Worm (Caenorhabditis elegans): ENCODE data around the gene F11E6.4.

F11E6.4 gene

ce11 chrIV:17441260-17441659 lies 28.9 kb downstream of the F11E6.4 start:
- TF ChIP-seq zip-11 (GFP tag; IDR thresholded peaks at IDR 0.05), result no peak
- peak; percentile 60 for TF ChIP-seq hlh-30 (tag; optimal IDR thresholded peaks at IDR 0.05; ENCODE audit: insufficient read depth)
- peak in 1 of 2 experiments; percentile 52 for TF ChIP-seq mdl-1 (tag; optimal IDR thresholded peaks at IDR 0.05)
- TF ChIP-seq dve-1 (tag; optimal IDR thresholded peaks at IDR 0.05; ENCODE audit: insufficient read depth), result peak; percentile 51
- TF ChIP-seq daf-16 (GFP tag; optimal IDR thresholded peaks at IDR 0.05), result no peak
- peak; percentile 46 for TF ChIP-seq daf-16 (tag; optimal IDR thresholded peaks at IDR 0.05)

ce11 chrIV:17440417-17440816 lies 29.7 kb downstream of the F11E6.4 start, which contains the start of gene F08A7.1:
F08A7.1 (plus strand) TSS chrIV:17440607.
- TF ChIP-seq nhr-28 (tag; optimal IDR thresholded peaks at IDR 0.05) (peak; percentile 67), unc-39 (tag; optimal IDR thresholded peaks at IDR 0.05) (no peak), F37D6.2 (tag; optimal IDR thresholded peaks at IDR 0.05) (no peak), Y5F2A.4 (GFP tag; optimal IDR thresholded peaks at IDR 0.05) (no peak), egl-43 (GFP tag; IDR thresholded peaks at IDR 0.05) (no peak), ztf-7 (tag; optimal IDR thresholded peaks at IDR 0.05) (no peak), hlh-11 (tag; optimal IDR thresholded peaks at IDR 0.05) (peak; percentile 24), mes-2 (tag; optimal IDR thresholded peaks at IDR 0.05; ENCODE audit: poor library complexity, severe bottlenecking) (no peak), attf-4 (tag; optimal IDR thresholded peaks at IDR 0.05) (no peak), lin-29 (GFP tag; IDR thresholded peaks at IDR 0.05) (no peak), jun-1 (tag; optimal IDR thresholded peaks at IDR 0.05) (no peak), php-3 (GFP tag; IDR thresholded peaks at IDR 0.05) (peak; percentile 64), pqm-1 (tag; optimal IDR thresholded peaks at IDR 0.05) (peak; percentile 72), gei-8 (GFP tag; optimal IDR thresholded peaks at IDR 0.05) (no peak), nhr-25 (tag; optimal IDR thresholded peaks at IDR 0.05; ENCODE audit: borderline replicate concordance, insufficient read depth) (no peak), F26F4.8 (GFP tag; conservative IDR thresholded peaks at IDR 0.05) (no peak), daf-8 (GFP tag; IDR thresholded peaks at IDR 0.05) (no peak), zip-11 (GFP tag; IDR thresholded peaks at IDR 0.05) (no peak), nhr-111 (GFP tag; optimal IDR thresholded peaks at IDR 0.05) (no peak), Y105C5A.15 (GFP tag; IDR thresholded peaks at IDR 0.05) (no peak), cey-2 (tag; optimal IDR thresholded peaks at IDR 0.05; ENCODE audit: borderline replicate concordance, insufficient read depth) (no peak), ceh-20 (GFP tag; IDR thresholded peaks at IDR 0.05) (no peak), snpc-1.2 (GFP tag; IDR thresholded peaks at IDR 0.05) (no peak), daf-16 (GFP tag; optimal IDR thresholded peaks at IDR 0.05) (no peak), daf-16 (tag; optimal IDR thresholded peaks at IDR 0.05) (peak; percentile 48), nhr-77 (tag; optimal IDR thresholded peaks at IDR 0.05) (peak; percentile 0), hmg-1.1 (GFP tag; IDR thresholded peaks at IDR 0.05) (no peak), ces-1 (GFP tag; optimal IDR thresholded peaks at IDR 0.05) (no peak), aly-2 (tag; optimal IDR thresholded peaks at IDR 0.05) (no peak), egl-27 (tag; optimal IDR thresholded peaks at IDR 0.05) (no peak), F49E8.2 (tag; optimal IDR thresholded peaks at IDR 0.05; ENCODE audit: borderline replicate concordance) (no peak), zfp-3 (GFP tag; conservative IDR thresholded peaks at IDR 0.05) (no peak), tra-1 (GFP tag; IDR thresholded peaks at IDR 0.05) (no peak), unc-62 (GFP tag; optimal IDR thresholded peaks at IDR 0.05 in 1 of 2) (no peak), unc-62 (tag; optimal IDR thresholded peaks at IDR 0.05) (no peak), vab-7 (GFP tag; IDR thresholded peaks at IDR 0.05) (no peak), tag-97 (GFP tag; IDR thresholded peaks at IDR 0.05) (no peak), zfp-2 (tag; optimal IDR thresholded peaks at IDR 0.05) (no peak), hlh-30 (tag; optimal IDR thresholded peaks at IDR 0.05; ENCODE audit: insufficient read depth) (peak; percentile 12), aha-1 (tag) (no peak), ama-1 (optimal IDR thresholded peaks at IDR 0.05) (no peak), saeg-2 (GFP tag; IDR thresholded peaks at IDR 0.05) (no peak), mdt-29 (GFP tag; IDR thresholded peaks at IDR 0.05) (no peak), unc-130 (GFP tag; optimal IDR thresholded peaks at IDR 0.05) (no peak), ztf-11 (tag; optimal IDR thresholded peaks at IDR 0.05) (no peak), lim-7 (GFP tag; IDR thresholded peaks at IDR 0.05) (no peak), dve-1 (tag; optimal IDR thresholded peaks at IDR 0.05; ENCODE audit: insufficient read depth) (peak; percentile 56), ctbp-1 (GFP tag; IDR thresholded peaks at IDR 0.05) (no peak)

All from whole organism, L4 larva.